Fruit fly (Drosophila melanogaster) whole organism, adult: ENCODE results near the gene CG7156.

Experiments
- CG11617 ChIP-seq: fragments of 200-800 bp; sonication (Bioruptor generic); optimal IDR thresholded peaks from 2 replicates; lab custom pipeline; 2017; ENCODE audit warnings: mild to moderate bottlenecking, missing biosample characterization, missing genetic modification reagents, missing genetic modification characterization
- CG14711 ChIP-seq: fragments of 200-800 bp; sonication (Bioruptor generic); optimal IDR thresholded peaks from 2 replicates; lab custom pipeline; 2018; ENCODE audit warnings: missing biosample characterization, mild to moderate bottlenecking, missing genetic modification characterization, moderate library complexity
- CG1620 ChIP-seq: fragments of 200-800 bp; sonication (Bioruptor generic); optimal IDR thresholded peaks from 2 replicates; lab custom pipeline; 2016; ENCODE audit warnings: missing biosample characterization, missing genetic modification characterization
- CG33017 ChIP-seq: fragments of 200-800 bp; sonication (Bioruptor generic); optimal IDR thresholded peaks from 2 replicates; lab custom pipeline; 2018; ENCODE audit warnings: missing biosample characterization, mild to moderate bottlenecking, missing genetic modification characterization, moderate library complexity
- CG7101 ChIP-seq: fragments of 200-800 bp; sonication (Bioruptor generic); optimal IDR thresholded peaks from 2 replicates; lab custom pipeline; 2018; ENCODE audit warnings: missing biosample characterization, mild to moderate bottlenecking, missing genetic modification characterization, moderate library complexity
- Clk ChIP-seq: fragments of 200-800 bp; sonication (Bioruptor generic); optimal IDR thresholded peaks from 2 replicates; lab custom pipeline; 2017; ENCODE audit warnings: missing biosample characterization, missing genetic modification characterization
- Crg-1 ChIP-seq: fragments of 200-800 bp; sonication (Bioruptor generic); optimal IDR thresholded peaks from 2 replicates; lab custom pipeline; 2016; ENCODE audit warnings: missing biosample characterization, missing genetic modification characterization
- Hr96 ChIP-seq: fragments of 200-800 bp; sonication (Bioruptor generic); optimal IDR thresholded peaks from 2 replicates; lab custom pipeline; 2016; ENCODE audit warnings: missing biosample characterization, missing genetic modification characterization
- Mnt ChIP-seq: fragments of 200-800 bp; sonication (Bioruptor generic); optimal IDR thresholded peaks from 2 replicates; lab custom pipeline; 2016; ENCODE audit warnings: missing biosample characterization, mild to moderate bottlenecking, missing genetic modification characterization
- bab1 ChIP-seq: fragments of 200-800 bp; sonication (Bioruptor generic); optimal IDR thresholded peaks from 3 replicates; lab custom pipeline; 2019; ENCODE audit warnings: missing biosample characterization, mild to moderate bottlenecking, missing genetic modification characterization, moderate library complexity
- cic ChIP-seq: fragments of 200-800 bp; sonication (Bioruptor generic); optimal IDR thresholded peaks from 2 replicates; lab custom pipeline; 2017; ENCODE audit warnings: missing biosample characterization, mild to moderate bottlenecking, missing genetic modification characterization, moderate library complexity
- kay ChIP-seq: fragments of 200-800 bp; sonication (Bioruptor generic); peaks from one replicate; lab custom pipeline; 2016; ENCODE audit warnings: missing biosample characterization, missing genetic modification characterization, borderline replicate concordance
- ovo ChIP-seq: fragments of 200-800 bp; sonication (Bioruptor generic); optimal IDR thresholded peaks from 2 replicates; lab custom pipeline; 2016; ENCODE audit warnings: missing biosample characterization, missing genetic modification characterization

DNA sequence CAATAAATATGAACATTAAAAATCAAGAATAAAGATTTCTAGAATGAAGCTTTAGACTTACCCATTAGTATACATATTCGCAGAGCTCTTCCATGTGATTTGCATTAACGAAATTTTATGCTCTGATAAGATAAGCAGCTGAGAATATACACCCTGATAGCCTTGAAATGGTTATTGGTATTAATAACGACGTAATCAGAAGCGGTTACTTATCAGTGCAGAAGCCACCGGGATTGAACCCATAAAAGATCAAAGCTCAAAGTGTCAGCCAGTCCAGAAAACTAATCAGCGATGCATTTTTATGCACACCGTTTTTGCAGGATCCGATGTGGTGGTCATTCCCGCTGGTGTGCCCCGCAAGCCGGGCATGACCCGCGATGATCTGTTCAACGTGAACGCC lies 14.6 kb downstream of the CG7156 start:
- TF ChIP-seq Hr96 (GFP tag; lab: Kevin White, UChicago) (no peak), kay (GFP tag; lab: Kevin White, UChicago) (no peak), CG11617 (GFP tag; lab: Kevin White, UChicago) (no peak), CG14711 (tag; lab: Kevin White, UChicago) (no peak), ovo (GFP tag; lab: Kevin White, UChicago) (no peak), bab1 (no peak), Clk (GFP tag; lab: Kevin White, UChicago) (no peak), CG7101 (tag; lab: Kevin White, UChicago) (no peak), cic (GFP tag; lab: Kevin White, UChicago) (no peak), CG33017 (tag; lab: Kevin White, UChicago) (no peak), CG1620 (GFP tag; lab: Kevin White, UChicago) (no peak), Crg-1 (GFP tag; lab: Kevin White, UChicago) (no peak), Mnt (GFP tag; lab: Kevin White, UChicago) (no peak)
